Fruit fly (Drosophila melanogaster) Kc167 (cell line): ENCODE measurements around the gene vir-1.

Experiments used
- Sin3A ChIP-seq: fragments of >200 bp; optimal IDR thresholded peaks from 2 replicates; lab custom pipeline; 2018; ENCODE audit warnings: missing external identifiers
- h ChIP-seq: fragments of >200 bp; optimal IDR thresholded peaks from 3 replicates; lab custom pipeline; 2018; ENCODE audit warnings: missing external identifiers
- insv ChIP-seq: fragments of >200 bp; optimal IDR thresholded peaks from 3 replicates; lab custom pipeline; 2018; ENCODE audit warnings: missing external identifiers

DNA sequence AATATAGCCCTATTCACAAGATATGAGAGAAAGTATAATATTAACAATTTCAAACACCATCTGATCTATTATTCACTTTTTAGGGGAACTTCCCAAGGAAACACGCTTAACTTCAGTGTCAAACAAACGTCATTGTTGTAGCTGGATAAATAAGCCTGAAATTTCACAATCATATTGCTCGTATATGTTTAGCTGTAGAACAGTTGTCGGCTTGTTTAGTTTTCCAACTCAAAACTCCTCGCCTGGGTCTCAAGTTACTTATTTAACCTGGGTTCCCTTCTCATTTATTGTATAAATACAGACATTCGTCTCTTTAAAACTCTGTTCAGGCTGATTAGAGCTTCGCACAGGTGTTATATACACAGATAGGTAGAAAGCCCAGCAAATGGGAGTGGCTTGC is 50.8 kb downstream of the vir-1 start:
- TF ChIP-seq insv (lab: Kevin White, UChicago) (no peak), Sin3A (lab: Kevin White, UChicago) (no peak), h (no peak)
